Fruit fly (Drosophila melanogaster) whole organism, embryonic: Measurements from ENCODE around the gene CHES-1-like.

ENCODE experiments used
- Aef1 ChIP-seq: fragments of 200-800 bp; sonication (Bioruptor generic); IDR thresholded peaks from 3 replicates; pipeline ENCODE4 v1.3.6; 2022; ENCODE audit warnings: missing biosample characterization, missing genetic modification characterization
- Atf6 ChIP-seq: fragments of 200-800 bp; sonication (Bioruptor generic); IDR thresholded peaks from 2 replicates; pipeline ENCODE4 v1.3.6; 2022; ENCODE audit warnings: missing biosample characterization, missing genetic modification characterization
- BEAF-32 ChIP-seq: fragments of 200-800 bp; sonication (Bioruptor generic); optimal IDR thresholded peaks from 3 replicates; lab custom pipeline; 2017; ENCODE audit warnings: missing biosample characterization, missing genetic modification characterization, mild to moderate bottlenecking, moderate library complexity, missing genetic modification reagents
- C15 ChIP-seq: fragments of 200-800 bp; sonication (Bioruptor generic); IDR thresholded peaks from 3 replicates; pipeline ENCODE4 v1.3.6; 2022; ENCODE audit warnings: missing biosample characterization, missing genetic modification characterization
- CG10366 ChIP-seq: fragments of 200-800 bp; sonication (Bioruptor generic); IDR thresholded peaks from 2 replicates; pipeline ENCODE4 v1.3.6; 2022; ENCODE audit warnings: missing biosample characterization, missing genetic modification characterization
- CG1233 ChIP-seq: fragments of 200-800 bp; sonication (Bioruptor generic); optimal IDR thresholded peaks from 4 replicates; lab custom pipeline; 2018; ENCODE audit warnings: missing biosample characterization, mild to moderate bottlenecking, missing genetic modification characterization
- CG13624 ChIP-seq: fragments of 200-800 bp; sonication (Bioruptor generic); optimal IDR thresholded peaks from 2 replicates; lab custom pipeline; 2016; ENCODE audit warnings: missing biosample characterization, missing genetic modification characterization
- CG14667 ChIP-seq: fragments of 200-800 bp; sonication (Bioruptor generic); IDR thresholded peaks from 2 replicates; pipeline ENCODE4 v1.3.6; 2022; ENCODE audit warnings: missing biosample characterization, missing genetic modification characterization
- CG15073 ChIP-seq: fragments of 200-800 bp; sonication (Bioruptor generic); optimal IDR thresholded peaks from 2 replicates; lab custom pipeline; 2016; ENCODE audit warnings: missing biosample characterization, missing genetic modification characterization
- CG17385 ChIP-seq: fragments of 200-800 bp; sonication (Bioruptor generic); optimal IDR thresholded peaks from 3 replicates; lab custom pipeline; 2018; ENCODE audit warnings: missing biosample characterization, mild to moderate bottlenecking, missing genetic modification characterization
- CG2202 ChIP-seq: fragments of 200-800 bp; sonication (Bioruptor generic); optimal IDR thresholded peaks from 2 replicates; lab custom pipeline; 2018; ENCODE audit warnings: missing biosample characterization, mild to moderate bottlenecking, missing genetic modification characterization
- CG33557 ChIP-seq: fragments of 200-800 bp; sonication (Bioruptor generic); optimal IDR thresholded peaks from 2 replicates; lab custom pipeline; 2019; ENCODE audit warnings: missing biosample characterization, mild to moderate bottlenecking, missing genetic modification characterization, moderate library complexity
- CG4820 ChIP-seq: fragments of 200-800 bp; sonication (Bioruptor generic); optimal IDR thresholded peaks from 3 replicates; lab custom pipeline; 2016; ENCODE audit warnings: missing biosample characterization, missing genetic modification characterization
- CG7786 ChIP-seq: fragments of 200-800 bp; sonication (Bioruptor generic); optimal IDR thresholded peaks from 2 replicates; lab custom pipeline; 2016; ENCODE audit warnings: missing biosample characterization, missing genetic modification characterization
- CG7963 ChIP-seq: fragments of 200-800 bp; sonication (Bioruptor generic); IDR thresholded peaks from 3 replicates; pipeline ENCODE4 v1.3.6; 2022; ENCODE audit warnings: missing biosample characterization, missing genetic modification characterization; ENCODE audit not compliant: partially characterized antibody
- CG8089 ChIP-seq: fragments of 200-800 bp; sonication (Bioruptor generic); optimal IDR thresholded peaks from 3 replicates; lab custom pipeline; 2016; ENCODE audit warnings: missing biosample characterization, missing genetic modification characterization
- CG8281 ChIP-seq: fragments of 200-800 bp; sonication (Bioruptor generic); optimal IDR thresholded peaks from 2 replicates; lab custom pipeline; 2018; ENCODE audit warnings: missing biosample characterization, mild to moderate bottlenecking, missing genetic modification characterization, moderate library complexity
- CG9797 ChIP-seq: fragments of 200-800 bp; sonication (Bioruptor generic); optimal IDR thresholded peaks from 3 replicates; lab custom pipeline; 2018; ENCODE audit warnings: missing biosample characterization, mild to moderate bottlenecking, missing genetic modification characterization
- CG9817 ChIP-seq: fragments of 200-800 bp; sonication (Bioruptor generic); optimal IDR thresholded peaks from 2 replicates; lab custom pipeline; 2018; ENCODE audit warnings: missing biosample characterization, mild to moderate bottlenecking, missing genetic modification characterization, moderate library complexity
- CoRest ChIP-seq: fragments of 200-800 bp; sonication (Bioruptor generic); optimal IDR thresholded peaks from 3 replicates; lab custom pipeline; 2018; ENCODE audit warnings: missing biosample characterization, mild to moderate bottlenecking, missing genetic modification characterization, moderate library complexity
- D ChIP-seq, 2 experiments: fragments of 200-800 bp in 1 of 2; fragments of >200 bp in 1 of 2; sonication (Bioruptor generic) in 1 of 2; optimal IDR thresholded peaks; 2 replicates in 1 of 2; 3 replicates in 1 of 2; lab custom pipeline; 2017; ENCODE audit warnings: mild to moderate bottlenecking in 1 of 2, missing biosample characterization in 1 of 2, missing genetic modification characterization in 1 of 2, missing genetic modification reagents in 1 of 2
- E2f1 ChIP-seq: fragments of 200-800 bp; sonication (Bioruptor generic); IDR thresholded peaks from 2 replicates; pipeline ENCODE4 v1.3.6; 2022; ENCODE audit warnings: missing biosample characterization, missing genetic modification characterization
- E2f2 ChIP-seq: fragments of 200-800 bp; sonication (Bioruptor generic); IDR thresholded peaks from 2 replicates; pipeline ENCODE4 v1.3.6; 2022; ENCODE audit warnings: missing biosample characterization, missing genetic modification characterization
- Fer3 ChIP-seq: fragments of 200-800 bp; sonication (Bioruptor generic); optimal IDR thresholded peaks from 2 replicates; lab custom pipeline; 2018; ENCODE audit warnings: missing biosample characterization, mild to moderate bottlenecking, missing genetic modification characterization, moderate library complexity
- HLH3B ChIP-seq: fragments of 200-800 bp; sonication (Bioruptor generic); IDR thresholded peaks from 2 replicates; pipeline ENCODE4 v1.3.6; 2022; ENCODE audit warnings: missing biosample characterization, missing genetic modification characterization
- Hr3 ChIP-seq: fragments of 200-800 bp; sonication (Bioruptor generic); optimal IDR thresholded peaks from 3 replicates; lab custom pipeline; 2016; ENCODE audit warnings: missing biosample characterization, missing genetic modification characterization
- Scr ChIP-seq: fragments of 200-800 bp; sonication (Bioruptor generic); IDR thresholded peaks from 2 replicates; pipeline ENCODE4 v1.3.6; 2022; ENCODE audit warnings: missing biosample characterization, missing genetic modification characterization; ENCODE audit not compliant: partially characterized antibody
- Side ChIP-seq: fragments of 200-800 bp; sonication (Bioruptor generic); optimal IDR thresholded peaks from 2 replicates; lab custom pipeline; 2016; ENCODE audit warnings: missing biosample characterization, missing genetic modification characterization
- Six4 ChIP-seq: fragments of 200-800 bp; sonication (Bioruptor generic); optimal IDR thresholded peaks from 2 replicates; lab custom pipeline; 2016; ENCODE audit warnings: missing biosample characterization, missing genetic modification characterization
- bigmax ChIP-seq: fragments of 200-800 bp; sonication (Bioruptor generic); optimal IDR thresholded peaks from 2 replicates; lab custom pipeline; 2018; ENCODE audit warnings: missing biosample characterization, mild to moderate bottlenecking, missing genetic modification characterization
- cad ChIP-seq: fragments of >200 bp; optimal IDR thresholded peaks from 2 replicates; lab custom pipeline; 2017; ENCODE audit warnings: missing biosample characterization, missing genetic modification characterization
- cas ChIP-seq: fragments of 200-800 bp; sonication (Bioruptor generic); IDR thresholded peaks from 2 replicates; pipeline ENCODE4 v1.3.6; 2022; ENCODE audit warnings: missing biosample characterization, missing genetic modification characterization
- chif ChIP-seq, 2 experiments: fragments of 200-800 bp; sonication (Bioruptor generic); optimal IDR thresholded peaks; 3 replicates each; lab custom pipeline; 2016; ENCODE audit warnings: missing biosample characterization in 2 of 2, missing genetic modification characterization in 2 of 2
- crol ChIP-seq: fragments of 200-800 bp; sonication (Bioruptor generic); IDR thresholded peaks from 2 replicates; pipeline ENCODE4 v1.3.6; 2022; ENCODE audit warnings: missing biosample characterization, missing genetic modification characterization
- esg ChIP-seq: fragments of 200-800 bp; sonication (Bioruptor generic); conservative IDR thresholded peaks from 2 replicates; pipeline ENCODE4 v1.3.6; 2022; ENCODE audit warnings: missing biosample characterization, missing genetic modification characterization
- exex ChIP-seq: fragments of 200-800 bp; sonication (Bioruptor generic); optimal IDR thresholded peaks from 4 replicates; lab custom pipeline; 2018; ENCODE audit warnings: missing biosample characterization, mild to moderate bottlenecking, missing genetic modification characterization, moderate library complexity
- hbn ChIP-seq: fragments of 200-800 bp; sonication (Bioruptor generic); IDR thresholded peaks from 2 replicates; pipeline ENCODE4 v1.3.6; 2022; ENCODE audit warnings: missing biosample characterization, missing genetic modification characterization; ENCODE audit not compliant: partially characterized antibody
- insv ChIP-seq, 2 experiments: fragments of 200-800 bp; sonication (Bioruptor generic); optimal IDR thresholded peaks; 3 replicates each; lab custom pipeline; 2016 to 2018; ENCODE audit warnings: missing biosample characterization in 2 of 2, missing genetic modification characterization in 2 of 2
- jing ChIP-seq: fragments of 200-800 bp; sonication (Bioruptor generic); optimal IDR thresholded peaks from 2 replicates; lab custom pipeline; 2018; ENCODE audit warnings: missing biosample characterization, mild to moderate bottlenecking, missing genetic modification characterization
- lmd ChIP-seq: fragments of 200-800 bp; sonication (Bioruptor generic); IDR thresholded peaks from 2 replicates; pipeline ENCODE4 v1.3.6; 2022; ENCODE audit warnings: missing biosample characterization, missing genetic modification characterization
- lov ChIP-seq, 2 experiments: fragments of 200-800 bp in 1 of 2; fragments of >200 bp in 1 of 2; sonication (Bioruptor generic) in 1 of 2; IDR thresholded peaks in 1 of 2; optimal IDR thresholded peaks in 1 of 2; 2 replicates in 1 of 2; 3 replicates in 1 of 2; pipeline versions ENCODE4 v1.3.6 to Lab custom; 2017 to 2022; ENCODE audit warnings: missing biosample characterization in 1 of 2, missing genetic modification characterization in 1 of 2
- onecut ChIP-seq: fragments of 200-800 bp; sonication (Bioruptor generic); IDR thresholded peaks from 2 replicates; pipeline ENCODE4 v1.3.6; 2022; ENCODE audit warnings: missing biosample characterization, missing genetic modification characterization
- pb ChIP-seq: fragments of 200-800 bp; sonication (Bioruptor generic); optimal IDR thresholded peaks from 3 replicates; lab custom pipeline; 2016; ENCODE audit warnings: missing biosample characterization, missing genetic modification characterization
- phol ChIP-seq: fragments of 200-800 bp; sonication (Bioruptor generic); optimal IDR thresholded peaks from 3 replicates; lab custom pipeline; 2018; ENCODE audit warnings: missing biosample characterization, mild to moderate bottlenecking, missing genetic modification characterization, moderate library complexity
- pum ChIP-seq: fragments of 200-800 bp; sonication (Bioruptor generic); optimal IDR thresholded peaks from 2 replicates; lab custom pipeline; 2016; ENCODE audit warnings: missing biosample characterization, missing genetic modification characterization
- repo ChIP-seq: fragments of 200-800 bp; sonication (Bioruptor generic); optimal IDR thresholded peaks from 2 replicates; lab custom pipeline; 2016; ENCODE audit warnings: missing biosample characterization, missing genetic modification characterization
- usp ChIP-seq: fragments of >200 bp; optimal IDR thresholded peaks from 2 replicates; lab custom pipeline; 2017; ENCODE audit warnings: missing biosample characterization, missing genetic modification characterization
- yki ChIP-seq: fragments of >200 bp; optimal IDR thresholded peaks from 3 replicates; lab custom pipeline; 2018

Gene CHES-1-like

DNA sequence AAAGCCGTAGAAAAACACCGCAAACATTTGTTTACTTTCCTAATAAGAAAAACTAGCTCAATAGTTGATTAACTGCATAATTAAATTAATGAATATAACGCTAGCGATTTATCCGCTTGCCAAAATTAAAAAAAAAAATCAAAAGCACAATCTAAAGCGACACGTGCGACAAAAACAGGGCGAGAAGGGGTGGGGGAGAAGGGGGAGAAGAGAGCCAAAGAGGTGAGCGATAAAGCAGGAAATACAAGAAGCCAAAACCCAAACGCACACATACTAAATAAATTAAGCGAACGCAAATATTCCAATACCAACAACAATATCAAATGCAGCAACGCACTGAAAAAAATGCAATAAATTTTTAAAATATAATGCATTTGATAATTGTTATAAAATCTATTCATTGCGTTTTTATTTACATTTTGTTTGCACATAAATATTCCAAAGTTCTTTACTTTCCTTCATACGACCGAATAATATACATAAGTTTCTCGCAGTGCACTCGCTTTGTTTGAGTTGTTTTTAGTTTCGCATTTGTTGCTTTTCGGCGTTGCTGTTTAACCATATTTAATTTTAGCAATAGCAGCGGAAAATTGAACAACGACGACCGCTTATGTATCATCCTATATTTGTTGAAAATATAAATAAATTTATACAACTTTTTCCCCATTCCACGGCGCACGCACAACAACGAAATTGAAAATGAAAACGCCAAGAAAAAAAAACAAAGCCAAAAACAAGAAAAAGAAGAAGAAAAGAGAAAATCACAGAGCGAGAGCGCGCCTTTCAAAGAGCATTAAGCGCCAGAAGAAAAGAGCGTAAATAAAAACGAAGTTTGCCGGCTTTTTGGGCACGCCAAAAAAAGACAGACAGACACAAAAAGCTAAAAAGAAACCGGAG is 10.9 kb downstream of the CHES-1-like start (continued):
- TF ChIP-seq hbn (no peak), jing (GFP tag; lab: Kevin White, UChicago) (peak; percentile 88), C15 (peak; percentile 88), bigmax (GFP tag; lab: Kevin White, UChicago) (peak; percentile 51), CG2202 (tag; lab: Kevin White, UChicago) (peak; percentile 76), CG7963 (no peak), CG8089 (GFP tag; lab: Kevin White, UChicago) (peak; percentile 82), onecut (GFP tag; lab: Robert Waterston, UW) (peak; percentile 89), crol (GFP tag; lab: Robert Waterston, UW) (peak; percentile 60), lov (optimal IDR thresholded peaks at IDR 0.05; lab: Kevin White, UChicago) (no peak), lov (GFP tag; IDR thresholded peaks at IDR 0.05; lab: Robert Waterston, UW) (peak; percentile 87), CG4820 (GFP tag; lab: Kevin White, UChicago) (peak; percentile 92), CG17385 (GFP tag; lab: Kevin White, UChicago) (peak; percentile 95), Fer3 (tag; lab: Kevin White, UChicago) (peak; percentile 97), CG9817 (peak; percentile 95), CG10366 (GFP tag; lab: Robert Waterston, UW) (peak; percentile 96), lmd (GFP tag; lab: Robert Waterston, UW) (peak; percentile 96), E2f1 (GFP tag; lab: Robert Waterston, UW) (peak; percentile 96), CG1233 (peak; percentile 94), pum (GFP tag; lab: Kevin White, UChicago) (peak; percentile 86), BEAF-32 (GFP tag; lab: Kevin White, UChicago) (no peak), HLH3B (GFP tag; lab: Robert Waterston, UW) (peak; percentile 94), CG15073 (GFP tag; lab: Kevin White, UChicago) (peak; percentile 48), usp (no peak), CG8281 (tag; lab: Kevin White, UChicago) (peak; percentile 84), CG33557 (GFP tag; lab: Kevin White, UChicago) (peak; percentile 54), CoRest (tag; lab: Kevin White, UChicago) (peak; percentile 97), pb (GFP tag; lab: Kevin White, UChicago) (peak; percentile 78), cas (GFP tag; lab: Robert Waterston, UW) (peak; percentile 89), CG9797 (GFP tag; lab: Kevin White, UChicago) (no peak), esg (GFP tag; lab: Robert Waterston, UW) (peak; percentile 95), CG14667 (GFP tag; lab: Robert Waterston, UW) (peak; percentile 93), Aef1 (GFP tag; lab: Robert Waterston, UW) (peak; percentile 97), E2f2 (peak; percentile 82), Hr3 (GFP tag; lab: Kevin White, UChicago) (peak; percentile 95), repo (GFP tag; lab: Kevin White, UChicago) (peak; percentile 84), Atf6 (GFP tag; lab: Robert Waterston, UW) (peak; percentile 98), exex (tag; lab: Kevin White, UChicago) (peak; percentile 80), Side (GFP tag; lab: Kevin White, UChicago) (peak; percentile 77), phol (tag; lab: Kevin White, UChicago) (peak; percentile 96), yki (no peak), D (optimal IDR thresholded peaks at IDR 0.05; lab: Kevin White, UChicago) (no peak), D (GFP tag; optimal IDR thresholded peaks at IDR 0.05; lab: Kevin White, UChicago) (peak; percentile 91), insv (GFP tag; optimal IDR thresholded peaks at IDR 0.05; lab: Kevin White, UChicago) (peak in 1 of 2 experiments; percentile 65), CG7786 (GFP tag; lab: Kevin White, UChicago) (peak; percentile 88), chif (GFP tag; optimal IDR thresholded peaks at IDR 0.05; lab: Kevin White, UChicago) (peak; percentile 85 to 88), Six4 (GFP tag; lab: Kevin White, UChicago) (peak; percentile 91), cad (no peak), CG13624 (GFP tag; lab: Kevin White, UChicago) (peak; percentile 91), Scr (no peak)
